Fruit fly (Drosophila melanogaster) whole organism, embryonic: ENCODE data around the gene Trhn.
A peak's percentile ranks its signal among the peaks of the same experiment; 100 is the strongest.

Experiments used
- Abd-B ChIP-seq: fragments of 200-800 bp; sonication (Bioruptor generic); optimal IDR thresholded peaks from 2 replicates; lab custom pipeline; 2018; ENCODE audit warnings: missing biosample characterization, mild to moderate bottlenecking, missing genetic modification characterization, moderate library complexity
- Aef1 ChIP-seq: fragments of 200-800 bp; sonication (Bioruptor generic); IDR thresholded peaks from 3 replicates; pipeline ENCODE4 v1.3.6; 2022; ENCODE audit warnings: missing biosample characterization, missing genetic modification characterization
- Atf3 ChIP-seq: fragments of 200-800 bp; sonication (Bioruptor generic); optimal IDR thresholded peaks from 3 replicates; lab custom pipeline; 2016; ENCODE audit warnings: missing biosample characterization, missing genetic modification characterization
- B-H2 ChIP-seq: fragments of 200-800 bp; sonication (Bioruptor generic); optimal IDR thresholded peaks from 2 replicates; lab custom pipeline; 2018; ENCODE audit warnings: missing biosample characterization, mild to moderate bottlenecking, missing genetic modification characterization
- CG10366 ChIP-seq: fragments of 200-800 bp; sonication (Bioruptor generic); IDR thresholded peaks from 2 replicates; pipeline ENCODE4 v1.3.6; 2022; ENCODE audit warnings: missing biosample characterization, missing genetic modification characterization
- CG11456 ChIP-seq: fragments of 200-800 bp; sonication (Bioruptor generic); IDR thresholded peaks from 3 replicates; pipeline ENCODE4 v1.3.6; 2022; ENCODE audit warnings: missing biosample characterization, missing genetic modification characterization
- CG11696 ChIP-seq: fragments of 200-800 bp; sonication (Bioruptor generic); IDR thresholded peaks from 2 replicates; pipeline ENCODE4 v1.3.6; 2022; ENCODE audit warnings: missing biosample characterization, missing genetic modification characterization
- CG14014 ChIP-seq: fragments of 200-800 bp; sonication (Bioruptor generic); IDR thresholded peaks from 2 replicates; pipeline ENCODE4 v1.3.6; 2022; ENCODE audit warnings: missing biosample characterization, missing genetic modification characterization
- CG14860 ChIP-seq: fragments of 200-800 bp; sonication (Bioruptor generic); IDR thresholded peaks from 3 replicates; pipeline ENCODE4 v1.3.6; 2022; ENCODE audit warnings: missing biosample characterization, missing genetic modification characterization; ENCODE audit not compliant: partially characterized antibody
- CG1602 ChIP-seq: fragments of 200-800 bp; sonication (Bioruptor generic); optimal IDR thresholded peaks from 3 replicates; lab custom pipeline; 2016; ENCODE audit warnings: missing biosample characterization, missing genetic modification characterization
- CG1647 ChIP-seq: fragments of 200-800 bp; sonication (Bioruptor generic); optimal IDR thresholded peaks from 3 replicates; lab custom pipeline; 2016; ENCODE audit warnings: missing biosample characterization, missing genetic modification characterization
- CG16813 ChIP-seq: fragments of 200-800 bp; sonication (Bioruptor generic); IDR thresholded peaks from 3 replicates; pipeline ENCODE4 v1.3.6; 2022; ENCODE audit warnings: missing biosample characterization, missing genetic modification characterization; ENCODE audit not compliant: partially characterized antibody
- CG2129 ChIP-seq: fragments of 200-800 bp; sonication (Bioruptor generic); IDR thresholded peaks from 2 replicates; pipeline ENCODE4 v1.3.6; 2022; ENCODE audit warnings: missing biosample characterization, missing genetic modification characterization; ENCODE audit not compliant: partially characterized antibody
- CG30403 ChIP-seq: fragments of 200-800 bp; sonication (Bioruptor generic); optimal IDR thresholded peaks from 3 replicates; lab custom pipeline; 2016; ENCODE audit warnings: missing biosample characterization, missing genetic modification characterization
- CG3726 ChIP-seq: fragments of 200-800 bp; sonication (Bioruptor generic); IDR thresholded peaks from 3 replicates; pipeline ENCODE4, ENCODE4 v1.3.6; 2022; ENCODE audit warnings: missing biosample characterization, missing genetic modification characterization
- CG4617 ChIP-seq: fragments of 200-800 bp; sonication (Bioruptor generic); optimal IDR thresholded peaks from 3 replicates; lab custom pipeline; 2016; ENCODE audit warnings: missing biosample characterization, missing genetic modification characterization, borderline replicate concordance
- CG4820 ChIP-seq: fragments of 200-800 bp; sonication (Bioruptor generic); optimal IDR thresholded peaks from 3 replicates; lab custom pipeline; 2016; ENCODE audit warnings: missing biosample characterization, missing genetic modification characterization
- CG7357 ChIP-seq: fragments of 200-800 bp; sonication (Bioruptor generic); IDR thresholded peaks from 3 replicates; pipeline ENCODE4 v1.3.6; 2022; ENCODE audit warnings: missing biosample characterization, missing genetic modification characterization
- CG8359 ChIP-seq: fragments of 200-800 bp; sonication (Bioruptor generic); optimal IDR thresholded peaks from 2 replicates; lab custom pipeline; 2017; ENCODE audit warnings: missing biosample characterization, mild to moderate bottlenecking, missing genetic modification characterization, borderline replicate concordance
- CG8924 ChIP-seq: fragments of 200-800 bp; optimal IDR thresholded peaks from 3 replicates; lab custom pipeline; 2019; ENCODE audit warnings: missing biosample characterization, mild to moderate bottlenecking, missing genetic modification characterization, moderate library complexity
- Dad ChIP-seq: fragments of 200-800 bp; sonication (Bioruptor generic); optimal IDR thresholded peaks from 3 replicates; lab custom pipeline; 2016; ENCODE audit warnings: missing biosample characterization, missing genetic modification characterization
- Fer2 ChIP-seq: fragments of 200-800 bp; sonication (Bioruptor generic); optimal IDR thresholded peaks from 2 replicates; lab custom pipeline; 2018; ENCODE audit warnings: missing biosample characterization, mild to moderate bottlenecking, missing genetic modification characterization, moderate library complexity
- H2.0 ChIP-seq: fragments of 200-800 bp; sonication (Bioruptor generic); IDR thresholded peaks from 2 replicates; pipeline ENCODE4 v1.3.6; 2022; ENCODE audit warnings: missing biosample characterization, missing genetic modification characterization
- Hmr ChIP-seq: fragments of 200-800 bp; sonication (Bioruptor generic); optimal IDR thresholded peaks from 3 replicates; lab custom pipeline; 2017; ENCODE audit warnings: mild to moderate bottlenecking, missing biosample characterization, missing genetic modification reagents, missing genetic modification characterization
- Hmx ChIP-seq: fragments of 200-800 bp; sonication (Bioruptor generic); optimal IDR thresholded peaks from 2 replicates; lab custom pipeline; 2016; ENCODE audit warnings: missing biosample characterization, missing genetic modification characterization
- Kr ChIP-seq: fragments of 200-800 bp; sonication (Bioruptor generic); optimal IDR thresholded peaks from 2 replicates; lab custom pipeline; 2017; ENCODE audit warnings: missing biosample characterization, mild to moderate bottlenecking, missing genetic modification characterization
- Oaz ChIP-seq: fragments of 200-800 bp; sonication (Bioruptor generic); IDR thresholded peaks from 2 replicates; pipeline ENCODE4 v1.3.6; 2022; ENCODE audit warnings: missing biosample characterization, missing genetic modification characterization
- Poxn ChIP-seq: fragments of 200-800 bp; sonication (Bioruptor generic); IDR thresholded peaks from 2 replicates; pipeline ENCODE4 v1.3.6; 2022; ENCODE audit warnings: missing biosample characterization, missing genetic modification characterization
- Sox100B ChIP-seq: fragments of 200-800 bp; sonication (Bioruptor generic); optimal IDR thresholded peaks from 3 replicates; lab custom pipeline; 2018; ENCODE audit warnings: missing biosample characterization, mild to moderate bottlenecking, missing genetic modification characterization
- Stat92E ChIP-seq, 3 experiments: fragments of >200 bp in 2 of 3; fragments of 200-800 bp in 1 of 3; sonication (Bioruptor generic) in 1 of 3; optimal IDR thresholded peaks; 2 replicates each; lab custom pipeline; 2017 to 2019; ENCODE audit warnings: missing biosample characterization in 3 of 3, missing genetic modification characterization in 3 of 3, mild to moderate bottlenecking in 1 of 3, moderate library complexity in 1 of 3
- Trl ChIP-seq, 3 experiments: fragments of >200 bp in 2 of 3; fragments of 200-800 bp in 1 of 3; sonication (Bioruptor generic) in 1 of 3; optimal IDR thresholded peaks; 2 replicates in 1 of 3; 3 replicates in 2 of 3; lab custom pipeline; 2016 to 2017; ENCODE audit warnings: missing biosample characterization in 1 of 3, missing genetic modification characterization in 1 of 3
- bbx ChIP-seq: fragments of 200-800 bp; sonication (Bioruptor generic); IDR thresholded peaks from 2 replicates; pipeline ENCODE4 v1.3.6; 2022; ENCODE audit warnings: missing biosample characterization, missing genetic modification characterization; ENCODE audit not compliant: partially characterized antibody
- cas ChIP-seq: fragments of 200-800 bp; sonication (Bioruptor generic); IDR thresholded peaks from 2 replicates; pipeline ENCODE4 v1.3.6; 2022; ENCODE audit warnings: missing biosample characterization, missing genetic modification characterization
- ci ChIP-seq: fragments of 200-800 bp; sonication (Bioruptor generic); IDR thresholded peaks from 3 replicates; pipeline ENCODE4 v1.3.6; 2022; ENCODE audit warnings: missing biosample characterization, missing genetic modification characterization
- crol ChIP-seq: fragments of 200-800 bp; sonication (Bioruptor generic); IDR thresholded peaks from 2 replicates; pipeline ENCODE4 v1.3.6; 2022; ENCODE audit warnings: missing biosample characterization, missing genetic modification characterization
- crp ChIP-seq, 2 experiments: fragments of 200-800 bp; sonication (Bioruptor generic); optimal IDR thresholded peaks; 2 replicates in 1 of 2; 3 replicates in 1 of 2; lab custom pipeline; 2017; ENCODE audit warnings: missing biosample characterization in 2 of 2, missing genetic modification characterization in 2 of 2, mild to moderate bottlenecking in 1 of 2, moderate library complexity in 1 of 2
- dati ChIP-seq: fragments of 200-800 bp; sonication (Bioruptor generic); IDR thresholded peaks from 2 replicates; pipeline ENCODE4 v1.3.6; 2022; ENCODE audit warnings: missing biosample characterization, missing genetic modification characterization
- dysf ChIP-seq: fragments of 200-800 bp; sonication (Bioruptor generic); IDR thresholded peaks from 3 replicates; pipeline ENCODE4 v1.3.6; 2022; ENCODE audit warnings: missing biosample characterization, missing genetic modification characterization
- gem ChIP-seq: fragments of 200-800 bp; sonication (Bioruptor generic); optimal IDR thresholded peaks from 2 replicates; lab custom pipeline; 2019; ENCODE audit warnings: missing biosample characterization, mild to moderate bottlenecking, missing genetic modification characterization, moderate library complexity
- klu ChIP-seq: fragments of 200-800 bp; sonication (Bioruptor generic); IDR thresholded peaks from 2 replicates; pipeline ENCODE4 v1.3.6; 2022; ENCODE audit warnings: missing biosample characterization, missing genetic modification characterization
- kni ChIP-seq: fragments of 200-800 bp; sonication (Bioruptor generic); optimal IDR thresholded peaks from 3 replicates; lab custom pipeline; 2017; ENCODE audit warnings: mild to moderate bottlenecking, missing biosample characterization, missing genetic modification reagents, missing genetic modification characterization
- mirr ChIP-seq: fragments of 200-800 bp; sonication (Bioruptor generic); optimal IDR thresholded peaks from 3 replicates; lab custom pipeline; 2018; ENCODE audit warnings: missing biosample characterization, mild to moderate bottlenecking, missing genetic modification characterization
- pb ChIP-seq: fragments of 200-800 bp; sonication (Bioruptor generic); optimal IDR thresholded peaks from 3 replicates; lab custom pipeline; 2016; ENCODE audit warnings: missing biosample characterization, missing genetic modification characterization
- pfk ChIP-seq: fragments of 200-800 bp; sonication (Bioruptor generic); optimal IDR thresholded peaks from 2 replicates; lab custom pipeline; 2018; ENCODE audit warnings: missing biosample characterization, mild to moderate bottlenecking, missing genetic modification characterization, moderate library complexity
- row ChIP-seq: fragments of 200-800 bp; sonication (Bioruptor generic); IDR thresholded peaks from 3 replicates; pipeline ENCODE4 v1.3.6; 2022; ENCODE audit warnings: missing biosample characterization, missing genetic modification characterization
- seq ChIP-seq: fragments of 200-800 bp; sonication (Bioruptor generic); IDR thresholded peaks from 2 replicates; pipeline ENCODE4 v1.3.6; 2022; ENCODE audit warnings: missing biosample characterization, missing genetic modification characterization
- sisA ChIP-seq: fragments of 200-800 bp; sonication (Bioruptor generic); IDR thresholded peaks from 2 replicates; pipeline ENCODE4 v1.3.6; 2022; ENCODE audit warnings: missing biosample characterization, missing genetic modification characterization
- so ChIP-seq: fragments of 200-800 bp; sonication (Bioruptor generic); IDR thresholded peaks from 3 replicates; pipeline ENCODE4 v1.3.6; 2022; ENCODE audit warnings: missing biosample characterization, missing genetic modification characterization
- tin ChIP-seq: fragments of 200-800 bp; sonication (Bioruptor generic); optimal IDR thresholded peaks from 3 replicates; lab custom pipeline; 2016; ENCODE audit warnings: missing biosample characterization, missing genetic modification characterization
- trem ChIP-seq: fragments of 200-800 bp; optimal IDR thresholded peaks from 3 replicates; lab custom pipeline; 2019; ENCODE audit warnings: missing biosample characterization, mild to moderate bottlenecking, missing genetic modification characterization, moderate library complexity
- zfh2 ChIP-seq: fragments of 200-800 bp; sonication (Bioruptor generic); optimal IDR thresholded peaks from 2 replicates; lab custom pipeline; 2016; ENCODE audit warnings: missing biosample characterization, missing genetic modification characterization

Trhn gene

dm6 chr3L:1166266-1166665, 26.7 kb downstream of the Trhn start (continued):
- TF ChIP-seq Kr (GFP tag; lab: Kevin White, UChicago) (peak; percentile 94), Poxn (GFP tag; lab: Robert Waterston, UW) (no peak), seq (GFP tag; lab: Robert Waterston, UW) (no peak), trem (tag; lab: Kevin White, UChicago) (no peak), pfk (GFP tag; lab: Kevin White, UChicago) (no peak), Aef1 (GFP tag; lab: Robert Waterston, UW) (no peak), CG4617 (GFP tag; lab: Kevin White, UChicago) (no peak), Oaz (GFP tag; lab: Robert Waterston, UW) (no peak), crp (GFP tag; optimal IDR thresholded peaks at IDR 0.05; lab: Kevin White, UChicago) (no peak), CG14014 (GFP tag; lab: Robert Waterston, UW) (peak; percentile 35; the same call in 1 of the 2 replicates), CG14860 (GFP tag; lab: Robert Waterston, UW) (no peak), Hmx (GFP tag; lab: Kevin White, UChicago) (no peak), CG2129 (no peak), CG30403 (no peak), CG10366 (GFP tag; lab: Robert Waterston, UW) (no peak; the same call in 1 of the 2 replicates), CG8924 (tag; lab: Kevin White, UChicago) (peak; percentile 24), CG1647 (GFP tag; lab: Kevin White, UChicago) (peak; percentile 2), CG7357 (no peak), tin (no peak), Stat92E (GFP tag; optimal IDR thresholded peaks at IDR 0.05; lab: Kevin White, UChicago) (no peak), CG11696 (GFP tag; lab: Robert Waterston, UW) (no peak), H2.0 (GFP tag; lab: Robert Waterston, UW) (no peak; the same call in 1 of the 2 replicates), CG1602 (GFP tag; lab: Kevin White, UChicago) (no peak), pb (GFP tag; lab: Kevin White, UChicago) (no peak), klu (GFP tag; lab: Robert Waterston, UW) (no peak), Fer2 (peak; percentile 24), CG3726 (GFP tag; lab: Robert Waterston, UW) (no peak), B-H2 (no peak), mirr (no peak), cas (GFP tag; lab: Robert Waterston, UW) (no peak), Abd-B (no peak), Trl (optimal IDR thresholded peaks at IDR 0.05; lab: Kevin White, UChicago) (no peak), Trl (GFP tag; optimal IDR thresholded peaks at IDR 0.05; lab: Kevin White, UChicago) (no peak), dati (no peak), CG11456 (no peak), so (GFP tag; lab: Robert Waterston, UW) (0 out of 3 replicates have a peak, but pooled peaks have one; percentile 46), Dad (GFP tag; lab: Kevin White, UChicago) (no peak), Atf3 (GFP tag; lab: Kevin White, UChicago) (no peak), sisA (GFP tag; lab: Robert Waterston, UW) (no peak), kni (GFP tag; lab: Kevin White, UChicago) (peak; percentile 94), gem (tag; lab: Kevin White, UChicago) (peak; percentile 37), crol (GFP tag; lab: Robert Waterston, UW) (no peak), zfh2 (no peak), CG8359 (GFP tag; lab: Kevin White, UChicago) (peak; percentile 75), ci (peak; percentile 92), row (GFP tag; lab: Robert Waterston, UW) (no peak), dysf (GFP tag; lab: Robert Waterston, UW) (no peak), Sox100B (GFP tag; lab: Kevin White, UChicago) (peak; percentile 79), CG16813 (GFP tag; lab: Robert Waterston, UW) (no peak), CG4820 (no peak), bbx (GFP tag; lab: Robert Waterston, UW) (no peak), Hmr (GFP tag; lab: Kevin White, UChicago) (no peak)
